Worm (Caenorhabditis elegans) whole organism, L3 larva: ENCODE measurements around the gene C17H11.6.
A peak's percentile ranks its signal among the peaks of the same experiment; 100 is the strongest.

Source experiments
- ZK546.5 ChIP-seq: sonication (generic microtip); optimal IDR thresholded peaks from 2 replicates; lab custom pipeline; 2017; ENCODE audit warnings: missing biosample characterization, missing genetic modification characterization
- aly-2 ChIP-seq: fragments of 150-350 bp; optimal IDR thresholded peaks from 2 replicates; lab custom pipeline; 2014; ENCODE audit warnings: missing biosample characterization, missing genetic modification characterization
- ceh-16 ChIP-seq: sonication (generic microtip); optimal IDR thresholded peaks from 2 replicates; lab custom pipeline; 2017; ENCODE audit warnings: missing biosample characterization, missing genetic modification characterization
- ceh-28 ChIP-seq: fragments of 150-350 bp; optimal IDR thresholded peaks from 2 replicates; lab custom pipeline; 2014; ENCODE audit warnings: missing biosample characterization, missing genetic modification reagents, missing genetic modification characterization
- ceh-9 ChIP-seq: sonication (generic microtip); optimal IDR thresholded peaks from 2 replicates; lab custom pipeline; 2018; ENCODE audit warnings: missing biosample characterization, missing genetic modification characterization
- daf-12 ChIP-seq: fragments of 150-350 bp; optimal IDR thresholded peaks from 2 replicates; lab custom pipeline; 2014; ENCODE audit warnings: missing biosample characterization, missing genetic modification reagents, missing genetic modification characterization
- egl-27 ChIP-seq: sonication (generic microtip); optimal IDR thresholded peaks from 4 replicates; lab custom pipeline; 2017; ENCODE audit warnings: missing biosample characterization, missing genetic modification reagents, missing genetic modification characterization
- egl-5 ChIP-seq: fragments of 150-350 bp; optimal IDR thresholded peaks from 2 replicates; lab custom pipeline; 2017; ENCODE audit warnings: missing biosample characterization, missing genetic modification reagents, missing genetic modification characterization, inconsistent platforms
- elt-2 ChIP-seq: sonication (generic microtip); optimal IDR thresholded peaks from 2 replicates; lab custom pipeline; 2016; ENCODE audit warnings: missing genetic modification reagents, mild to moderate bottlenecking, missing genetic modification characterization, missing compliant biosample characterization
- elt-3 ChIP-seq, 3 experiments: fragments of 150-350 bp in 1 of 3; sonication (generic microtip) in 2 of 3; optimal IDR thresholded peaks; 2 replicates in 2 of 3; 4 replicates in 1 of 3; lab custom pipeline; 2014 to 2017; ENCODE audit warnings: missing biosample characterization in 3 of 3, missing genetic modification characterization in 3 of 3
- fkh-10 ChIP-seq: sonication (generic microtip); optimal IDR thresholded peaks from 2 replicates; lab custom pipeline; 2017; ENCODE audit warnings: missing biosample characterization, missing genetic modification reagents, missing genetic modification characterization
- fkh-2 ChIP-seq: fragments of 150-350 bp; optimal IDR thresholded peaks from 2 replicates; lab custom pipeline; 2014; ENCODE audit warnings: missing biosample characterization, missing genetic modification reagents, missing genetic modification characterization
- fos-1 ChIP-seq: fragments of 150-350 bp; optimal IDR thresholded peaks from 2 replicates; lab custom pipeline; 2014; ENCODE audit warnings: missing biosample characterization, missing genetic modification characterization
- jun-1 ChIP-seq: fragments of 150-350 bp; optimal IDR thresholded peaks from 2 replicates; lab custom pipeline; 2014; ENCODE audit warnings: missing biosample characterization, missing genetic modification reagents, missing genetic modification characterization
- lin-15B ChIP-seq: fragments of 150-350 bp; optimal IDR thresholded peaks from 2 replicates; lab custom pipeline; 2014; ENCODE audit warnings: missing biosample characterization, missing genetic modification characterization
- lin-39 ChIP-seq: fragments of 150-350 bp; optimal IDR thresholded peaks from 2 replicates; lab custom pipeline; 2018; ENCODE audit warnings: missing biosample characterization, missing genetic modification reagents, missing genetic modification characterization
- lsy-12 ChIP-seq: sonication (generic microtip); optimal IDR thresholded peaks from 2 replicates; lab custom pipeline; 2016; ENCODE audit warnings: mild to moderate bottlenecking, missing genetic modification characterization, missing compliant biosample characterization
- mdl-1 ChIP-seq: fragments of 150-350 bp; optimal IDR thresholded peaks from 2 replicates; lab custom pipeline; 2014; ENCODE audit warnings: missing biosample characterization, missing genetic modification characterization
- mml-1 ChIP-seq: fragments of 150-350 bp; sonication (generic microtip); optimal IDR thresholded peaks from 3 replicates; lab custom pipeline; 2014; ENCODE audit warnings: missing biosample characterization, missing genetic modification characterization
- nfya-1 ChIP-seq: sonication (generic microtip); optimal IDR thresholded peaks from 2 replicates; lab custom pipeline; 2017; ENCODE audit warnings: missing genetic modification characterization, mild to moderate bottlenecking, missing compliant biosample characterization, antibody characterized with exemption, moderate library complexity; ENCODE audit not compliant: insufficient read depth
- nhr-11 ChIP-seq: fragments of 150-350 bp; optimal IDR thresholded peaks from 2 replicates; lab custom pipeline; 2014; ENCODE audit warnings: missing biosample characterization, missing genetic modification characterization
- nhr-23 ChIP-seq: fragments of 150-350 bp; optimal IDR thresholded peaks from 2 replicates; lab custom pipeline; 2014; ENCODE audit warnings: missing biosample characterization, missing genetic modification reagents, missing genetic modification characterization
- nhr-237 ChIP-seq: fragments of 150-350 bp; optimal IDR thresholded peaks from 2 replicates; lab custom pipeline; 2014; ENCODE audit warnings: missing biosample characterization, missing genetic modification characterization
- nhr-25 ChIP-seq: sonication (generic microtip); optimal IDR thresholded peaks from 2 replicates; lab custom pipeline; 2017; ENCODE audit warnings: missing biosample characterization, missing genetic modification characterization
- nhr-28 ChIP-seq: fragments of 150-350 bp; optimal IDR thresholded peaks from 2 replicates; lab custom pipeline; 2014; ENCODE audit warnings: missing biosample characterization, missing genetic modification characterization
- nhr-43 ChIP-seq: sonication (generic microtip); optimal IDR thresholded peaks from 2 replicates; lab custom pipeline; 2016; ENCODE audit warnings: mild to moderate bottlenecking, missing genetic modification characterization, missing compliant biosample characterization; ENCODE audit not compliant: poor library complexity, severe bottlenecking
- nhr-77 ChIP-seq: fragments of 150-350 bp; optimal IDR thresholded peaks from 2 replicates; lab custom pipeline; 2014; ENCODE audit warnings: missing biosample characterization, missing genetic modification characterization
- pha-4 ChIP-seq: fragments of 150-350 bp; optimal IDR thresholded peaks from 2 replicates; lab custom pipeline; 2014; ENCODE audit warnings: missing biosample characterization, missing genetic modification reagents, missing genetic modification characterization
- pqm-1 ChIP-seq: fragments of 150-350 bp; optimal IDR thresholded peaks from 2 replicates; lab custom pipeline; 2017; ENCODE audit warnings: missing biosample characterization, missing genetic modification characterization, inconsistent platforms
- skn-1 ChIP-seq: fragments of 150-350 bp; optimal IDR thresholded peaks from 2 replicates; lab custom pipeline; 2014; ENCODE audit warnings: missing biosample characterization, missing genetic modification characterization
- snpc-4 ChIP-seq: fragments of 150-350 bp; optimal IDR thresholded peaks from 2 replicates; lab custom pipeline; 2014; ENCODE audit warnings: missing biosample characterization, missing genetic modification characterization
- tbx-2 ChIP-seq: sonication (generic microtip); optimal IDR thresholded peaks from 2 replicates; lab custom pipeline; 2016; ENCODE audit warnings: mild to moderate bottlenecking, missing genetic modification characterization, missing compliant biosample characterization
- unc-62 ChIP-seq: fragments of 150-350 bp; sonication (generic microtip); optimal IDR thresholded peaks from 4 replicates; lab custom pipeline; 2014; ENCODE audit warnings: missing biosample characterization, missing genetic modification reagents, missing genetic modification characterization
- ztf-11 ChIP-seq: fragments of 150-350 bp; optimal IDR thresholded peaks from 2 replicates; lab custom pipeline; 2014; ENCODE audit warnings: missing biosample characterization, missing genetic modification characterization
- ztf-4 ChIP-seq: fragments of 150-350 bp; optimal IDR thresholded peaks from 2 replicates; lab custom pipeline; 2014; ENCODE audit warnings: missing biosample characterization, missing genetic modification characterization

Gene C17H11.6

ce11 chrX:8241906-8242305, 38.3 kb upstream of the C17H11.6 start, which contains the start of gene endu-2:
Gene endu-2 (plus strand): TSS chrX:8242301.
- peak; percentile 3 for TF ChIP-seq pha-4 (tag; lab: Kevin White, UChicago)
- peak; percentile 78 for TF ChIP-seq pqm-1 (tag; lab: Kevin White, UChicago)
- TF ChIP-seq ztf-4 (tag; lab: Kevin White, UChicago): no peak
- TF ChIP-seq skn-1 (tag; lab: Kevin White, UChicago): no peak
- TF ChIP-seq fkh-10 (GFP tag; lab: Kevin White, UChicago): no peak
- no peak for TF ChIP-seq nfya-1
- TF ChIP-seq egl-27 (tag; lab: Kevin White, UChicago): no peak
- peak; percentile 90 for TF ChIP-seq elt-2 (tag; lab: Kevin White, UChicago)
- TF ChIP-seq nhr-237 (tag; lab: Kevin White, UChicago): no peak
- no peak for TF ChIP-seq tbx-2 (tag; lab: Kevin White, UChicago)

- TF ChIP-seq ceh-9 (tag; lab: Kevin White, UChicago) (no peak), elt-2 (tag; lab: Kevin White, UChicago) (peak; percentile 82), pqm-1 (tag; lab: Kevin White, UChicago) (peak; percentile 90), jun-1 (tag; lab: Kevin White, UChicago) (peak; percentile 18)
These were observed 35.1 kb upstream of the C17H11.6 start for ce11 chrX:8238639-8239055.

ce11 chrX:8236515-8236914, 32.9 kb upstream of the C17H11.6 start:
- TF ChIP-seq pha-4 (tag; lab: Kevin White, UChicago) (peak; percentile 37), fkh-2 (tag; lab: Kevin White, UChicago) (no peak), lin-15B (tag; lab: Kevin White, UChicago) (no peak)
- TF ChIP-seq, all 47 proteins: peak for 1

- no peak for TF ChIP-seq fkh-10 (GFP tag; lab: Kevin White, UChicago)
- no peak for TF ChIP-seq lsy-12
- no peak for TF ChIP-seq aly-2 (tag; lab: Kevin White, UChicago)
- TF ChIP-seq nhr-28: no peak
- TF ChIP-seq pha-4 (tag; lab: Kevin White, UChicago): no peak
- TF ChIP-seq daf-12 (tag; lab: Kevin White, UChicago): no peak
- TF ChIP-seq ceh-16: no peak
- TF ChIP-seq nhr-23 (tag; lab: Kevin White, UChicago): no peak
- TF ChIP-seq egl-5 (tag; lab: Kevin White, UChicago): peak; percentile 93
- no peak for TF ChIP-seq ZK546.5
- TF ChIP-seq nhr-25: peak; percentile 59
- TF ChIP-seq nhr-11 (tag; lab: Kevin White, UChicago): no peak
- peak; percentile 11 for TF ChIP-seq egl-27 (tag; lab: Kevin White, UChicago)
- no peak for TF ChIP-seq lin-15B (tag; lab: Kevin White, UChicago)
- TF ChIP-seq ztf-4 (tag; lab: Kevin White, UChicago): no peak
- peak in 1 of 3 experiments; percentile 42 for TF ChIP-seq elt-3 (tag; optimal IDR thresholded peaks at IDR 0.05; lab: Kevin White, UChicago)
- peak; percentile 17 for TF ChIP-seq nhr-43 (tag; lab: Kevin White, UChicago)
- peak; percentile 49 for TF ChIP-seq nfya-1
- peak; percentile 2 for TF ChIP-seq jun-1 (tag; lab: Kevin White, UChicago)
- TF ChIP-seq nhr-237 (tag; lab: Kevin White, UChicago): no peak
- TF ChIP-seq unc-62 (GFP tag; lab: Kevin White, UChicago): peak; percentile 79
- peak; percentile 56 for TF ChIP-seq mdl-1
- TF ChIP-seq fos-1: no peak
- no peak for TF ChIP-seq pqm-1 (tag; lab: Kevin White, UChicago)
- TF ChIP-seq mml-1 (tag; lab: Kevin White, UChicago): no peak
- TF ChIP-seq lin-39: peak; percentile 65
- peak; percentile 25 for TF ChIP-seq snpc-4 (tag; lab: Kevin White, UChicago)
- no peak for TF ChIP-seq ceh-9 (tag; lab: Kevin White, UChicago)
- TF ChIP-seq fkh-2 (tag; lab: Kevin White, UChicago): no peak
These were observed 32.4 kb upstream of the C17H11.6 start, which contains the start of gene M60.4 for ce11 chrX:8235994-8236393. Gene M60.4 (minus strand): TSS chrX:8236314.

ce11 chrX:8233554-8233953, 30.0 kb upstream of the C17H11.6 start:
- TF ChIP-seq ztf-11 (tag; lab: Kevin White, UChicago) (no peak), fkh-2 (tag; lab: Kevin White, UChicago) (no peak), ceh-28 (tag; lab: Kevin White, UChicago) (no peak), nhr-25 (no peak), nhr-77 (no peak), ceh-9 (tag; lab: Kevin White, UChicago) (no peak), nhr-23 (tag; lab: Kevin White, UChicago) (no peak), nhr-28 (no peak)
